In genomic region chr3L:19033154-19033811, dm6 we compare ENCODE assay signal across 1 fruit fly cellular context.
TF ChIP-seq lines count a peak whose summit lies in the region.

No protein-coding gene starts in this region.

TF ChIP-seq in whole organism, embryonic, 481 proteins besides CTCF, POLR2A, EP300 and RAD21 (continued from another document):
- TF ChIP-seq onecut (GFP tag; IDR thresholded peaks at IDR 0.05; lab: Robert Waterston, UW) (peak; percentile 72), MTF-1 (GFP tag; optimal IDR thresholded peaks at IDR 0.05; lab: Kevin White, UChicago; ENCODE audit: borderline replicate concordance) (peak; percentile 35), Elba2 (GFP tag; optimal IDR thresholded peaks at IDR 0.05; lab: Kevin White, UChicago) (peak; percentile 11), Deaf1 (tag; optimal IDR thresholded peaks at IDR 0.05; lab: Kevin White, UChicago) (peak; percentile 42), CG12104 (GFP tag; optimal IDR thresholded peaks at IDR 0.05; lab: Kevin White, UChicago) (peak; percentile 60), Sox100B (GFP tag; optimal IDR thresholded peaks at IDR 0.05; lab: Kevin White, UChicago) (peak; percentile 70), CG7271 (tag; optimal IDR thresholded peaks at IDR 0.05; lab: Kevin White, UChicago) (peak; percentile 83), chn (GFP tag; optimal IDR thresholded peaks at IDR 0.05; lab: Kevin White, UChicago) (peak; percentile 11), bcd (GFP tag; optimal IDR thresholded peaks at IDR 0.05; lab: Kevin White, UChicago) (peak; percentile 53), ap (GFP tag; IDR thresholded peaks at IDR 0.05; lab: Robert Waterston, UW) (0 out of 2 replicates have a peak, but pooled peaks have one; percentile 33), CG1529 (GFP tag; optimal IDR thresholded peaks at IDR 0.05; lab: Kevin White, UChicago) (peak; percentile 70), tap (tag; optimal IDR thresholded peaks at IDR 0.05; lab: Kevin White, UChicago) (peak; percentile 57), Fer2 (tag; optimal IDR thresholded peaks at IDR 0.05; lab: Kevin White, UChicago) (no peak), CG12942 (GFP tag; optimal IDR thresholded peaks at IDR 0.05; lab: Kevin White, UChicago) (peak; percentile 40), Taf1 (GFP tag; IDR thresholded peaks at IDR 0.05; lab: Robert Waterston, UW) (no peak), Fer1 (GFP tag; optimal IDR thresholded peaks at IDR 0.05; lab: Kevin White, UChicago) (peak; percentile 3), org-1 (GFP tag; optimal IDR thresholded peaks at IDR 0.05; lab: Kevin White, UChicago) (peak; percentile 31), CG2678 (tag; optimal IDR thresholded peaks at IDR 0.05; lab: Kevin White, UChicago) (peak; percentile 80), H15 (GFP tag; IDR thresholded peaks at IDR 0.05; lab: Robert Waterston, UW) (no peak), croc (GFP tag; conservative IDR thresholded peaks at IDR 0.05; lab: Robert Waterston, UW) (peak; percentile 81), CG14014 (GFP tag; IDR thresholded peaks at IDR 0.05; lab: Robert Waterston, UW) (peak; percentile 28; the same call in 1 of the 2 replicates), esg (GFP tag; conservative IDR thresholded peaks at IDR 0.05; lab: Robert Waterston, UW) (peak; percentile 55), sug (tag; optimal IDR thresholded peaks at IDR 0.05; lab: Kevin White, UChicago) (peak; percentile 0), CG31441 (GFP tag; IDR thresholded peaks at IDR 0.05; lab: Robert Waterston, UW) (peak; percentile 86), pnt (GFP tag; optimal IDR thresholded peaks at IDR 0.05; lab: Kevin White, UChicago) (no peak), Bdp1 (GFP tag; optimal IDR thresholded peaks at IDR 0.05; lab: Kevin White, UChicago) (no peak), HLH4C (GFP tag; IDR thresholded peaks at IDR 0.05; lab: Robert Waterston, UW; ENCODE audit: partially characterized antibody) (no peak), CG8388 (GFP tag; optimal IDR thresholded peaks at IDR 0.05; lab: Kevin White, UChicago) (peak; percentile 81), Stat92E (GFP tag; optimal IDR thresholded peaks at IDR 0.05; lab: Kevin White, UChicago) (peak in 1 of 3 experiments; percentile 67), ATbp (GFP tag; optimal IDR thresholded peaks at IDR 0.05; lab: Kevin White, UChicago) (peak; percentile 53), Usf (GFP tag; optimal IDR thresholded peaks at IDR 0.05; lab: Kevin White, UChicago) (peak; percentile 40), Dbx (GFP tag; IDR thresholded peaks at IDR 0.05; lab: Robert Waterston, UW) (no peak), CG14965 (GFP tag; optimal IDR thresholded peaks at IDR 0.05; lab: Kevin White, UChicago; ENCODE audit: borderline replicate concordance) (no peak), peb (GFP tag; IDR thresholded peaks at IDR 0.05; lab: Robert Waterston, UW) (0 out of 2 replicates have a peak, but pooled peaks have one; percentile 45), CrebB (tag; optimal IDR thresholded peaks at IDR 0.05; lab: Kevin White, UChicago) (peak; percentile 10), CG3281 (GFP tag; optimal IDR thresholded peaks at IDR 0.05; lab: Kevin White, UChicago) (no peak), chm (GFP tag; IDR thresholded peaks at IDR 0.05; lab: Robert Waterston, UW) (peak; percentile 80; the same call in 1 of the 2 replicates), CG13287 (GFP tag; IDR thresholded peaks at IDR 0.05; lab: Robert Waterston, UW; ENCODE audit: partially characterized antibody) (no peak), lilli (GFP tag; optimal IDR thresholded peaks at IDR 0.05; lab: Kevin White, UChicago) (peak; percentile 9), twi (tag; optimal IDR thresholded peaks at IDR 0.05; lab: Kevin White, UChicago) (peak; percentile 97), CG8359 (GFP tag; optimal IDR thresholded peaks at IDR 0.05; lab: Kevin White, UChicago; ENCODE audit: borderline replicate concordance) (peak; percentile 70), Awh (GFP tag; IDR thresholded peaks at IDR 0.05; lab: Robert Waterston, UW) (peak; percentile 48; the same call in 1 of the 2 replicates), CG15696 (tag; optimal IDR thresholded peaks at IDR 0.05; lab: Kevin White, UChicago) (peak; percentile 96), CG4360 (GFP tag; IDR thresholded peaks at IDR 0.05; lab: Robert Waterston, UW) (peak; percentile 46; the same call in 1 of the 2 replicates), Scr (GFP tag; IDR thresholded peaks at IDR 0.05; lab: Robert Waterston, UW; ENCODE audit: partially characterized antibody) (no peak), Atf-2 (GFP tag; optimal IDR thresholded peaks at IDR 0.05; lab: Kevin White, UChicago) (no peak), Xrp1 (GFP tag; IDR thresholded peaks at IDR 0.05; lab: Robert Waterston, UW) (peak; percentile 93), CG17568 (GFP tag; optimal IDR thresholded peaks at IDR 0.05; lab: Kevin White, UChicago) (peak; percentile 43), phol (tag; optimal IDR thresholded peaks at IDR 0.05; lab: Kevin White, UChicago) (peak; percentile 87), CG34422 (GFP tag; IDR thresholded peaks at IDR 0.05; lab: Robert Waterston, UW) (peak; percentile 54; the same call in 2 of the 3 replicates), CG5245 (GFP tag; optimal IDR thresholded peaks at IDR 0.05; lab: Kevin White, UChicago) (peak; percentile 56), CG2889 (GFP tag; IDR thresholded peaks at IDR 0.05; lab: Robert Waterston, UW) (no peak), psq (GFP tag; optimal IDR thresholded peaks at IDR 0.05; lab: Kevin White, UChicago) (peak; percentile 10), gsb-n (tag; optimal IDR thresholded peaks at IDR 0.05; lab: Kevin White, UChicago) (peak; percentile 86), CG2116 (GFP tag; optimal IDR thresholded peaks at IDR 0.05; lab: Kevin White, UChicago) (peak; percentile 28), rib (GFP tag; IDR thresholded peaks at IDR 0.05; lab: Robert Waterston, UW) (no peak), luna (GFP tag; optimal IDR thresholded peaks at IDR 0.05; lab: Kevin White, UChicago) (no peak), Asciz (GFP tag; optimal IDR thresholded peaks at IDR 0.05; lab: Kevin White, UChicago) (peak; percentile 71), mam (GFP tag; optimal IDR thresholded peaks at IDR 0.05; lab: Kevin White, UChicago) (no peak), CG13296 (GFP tag; optimal IDR thresholded peaks at IDR 0.05; lab: Kevin White, UChicago) (peak; percentile 3), cad (GFP tag; optimal IDR thresholded peaks at IDR 0.05; lab: Kevin White, UChicago) (peak; percentile 84), nom (GFP tag; optimal IDR thresholded peaks at IDR 0.05; lab: Kevin White, UChicago) (peak; percentile 56), CG8765 (GFP tag; IDR thresholded peaks at IDR 0.05; lab: Robert Waterston, UW) (peak; percentile 80; the same call in 1 of the 2 replicates), Dp (GFP tag; optimal IDR thresholded peaks at IDR 0.05; lab: Kevin White, UChicago) (no peak), CG18476 (GFP tag; optimal IDR thresholded peaks at IDR 0.05; lab: Kevin White, UChicago) (peak; percentile 20), Six4 (GFP tag; optimal IDR thresholded peaks at IDR 0.05; lab: Kevin White, UChicago) (peak; percentile 61), sc (optimal IDR thresholded peaks at IDR 0.05; lab: Kevin White, UChicago) (no peak), sc (GFP tag; optimal IDR thresholded peaks at IDR 0.05; lab: Kevin White, UChicago) (peak; percentile 78), tll (GFP tag; optimal IDR thresholded peaks at IDR 0.05; lab: Kevin White, UChicago) (peak in 1 of 2 experiments; percentile 52), Eip74EF (GFP tag; optimal IDR thresholded peaks at IDR 0.05; lab: Kevin White, UChicago) (peak in 1 of 2 experiments; percentile 31), CG6654 (GFP tag; optimal IDR thresholded peaks at IDR 0.05; lab: Kevin White, UChicago) (peak; percentile 14), Mrtf (GFP tag; IDR thresholded peaks at IDR 0.05; lab: Robert Waterston, UW) (peak; percentile 25; the same call in 1 of the 3 replicates), Hmr (GFP tag; optimal IDR thresholded peaks at IDR 0.05; lab: Kevin White, UChicago) (no peak), gce (GFP tag; IDR thresholded peaks at IDR 0.05; lab: Robert Waterston, UW) (peak; percentile 78), CG6254 (GFP tag; optimal IDR thresholded peaks at IDR 0.05; lab: Kevin White, UChicago) (peak; percentile 85), CG1233 (GFP tag; optimal IDR thresholded peaks at IDR 0.05; lab: Kevin White, UChicago) (peak; percentile 70), Hsf (GFP tag; optimal IDR thresholded peaks at IDR 0.05; lab: Kevin White, UChicago) (peak; percentile 40), eve (GFP tag; optimal IDR thresholded peaks at IDR 0.05; lab: Kevin White, UChicago) (no peak), CG15011 (GFP tag; optimal IDR thresholded peaks at IDR 0.05; lab: Kevin White, UChicago) (peak; percentile 16), stc (GFP tag; IDR thresholded peaks at IDR 0.05; lab: Robert Waterston, UW) (peak; percentile 44; the same call in 1 of the 2 replicates), ewg (GFP tag; optimal IDR thresholded peaks at IDR 0.05; lab: Kevin White, UChicago) (peak; percentile 50), CG12391 (tag; optimal IDR thresholded peaks at IDR 0.05; lab: Kevin White, UChicago) (peak; percentile 89), vvl (GFP tag; IDR thresholded peaks at IDR 0.05; lab: Robert Waterston, UW) (peak; percentile 82), Nf-YB (GFP tag; optimal IDR thresholded peaks at IDR 0.05; lab: Kevin White, UChicago) (peak; percentile 49), CG4424 (GFP tag; optimal IDR thresholded peaks at IDR 0.05; lab: Kevin White, UChicago) (peak; percentile 77), ind (GFP tag; optimal IDR thresholded peaks at IDR 0.05; lab: Kevin White, UChicago) (peak; percentile 44), CG30403 (GFP tag; optimal IDR thresholded peaks at IDR 0.05; lab: Kevin White, UChicago) (peak; percentile 54), gfzf (GFP tag; optimal IDR thresholded peaks at IDR 0.05; lab: Kevin White, UChicago) (no peak), zf30C (GFP tag; optimal IDR thresholded peaks at IDR 0.05; lab: Kevin White, UChicago) (peak; percentile 93), CG17361 (GFP tag; IDR thresholded peaks at IDR 0.05; lab: Robert Waterston, UW) (peak; percentile 89), Lhr (GFP tag; optimal IDR thresholded peaks at IDR 0.05; lab: Kevin White, UChicago) (peak; percentile 38), lab (GFP tag; optimal IDR thresholded peaks at IDR 0.05; lab: Kevin White, UChicago) (peak; percentile 31), CG18262 (tag; optimal IDR thresholded peaks at IDR 0.05; lab: Kevin White, UChicago) (peak; percentile 93), lmd (GFP tag; IDR thresholded peaks at IDR 0.05; lab: Robert Waterston, UW) (peak; percentile 60), gem (tag; optimal IDR thresholded peaks at IDR 0.05; lab: Kevin White, UChicago) (peak; percentile 87), Opbp (GFP tag; IDR thresholded peaks at IDR 0.05; lab: Robert Waterston, UW; ENCODE audit: partially characterized antibody) (no peak), CG10209 (GFP tag; optimal IDR thresholded peaks at IDR 0.05; lab: Kevin White, UChicago) (peak; percentile 80), hbn (GFP tag; IDR thresholded peaks at IDR 0.05; lab: Robert Waterston, UW; ENCODE audit: partially characterized antibody) (no peak), ftz-f1 (GFP tag; optimal IDR thresholded peaks at IDR 0.05; lab: Kevin White, UChicago) (no peak), Lpt (GFP tag; optimal IDR thresholded peaks at IDR 0.05; lab: Kevin White, UChicago) (no peak), CG6689 (GFP tag; IDR thresholded peaks at IDR 0.05; lab: Robert Waterston, UW) (peak; percentile 84), ranshi (GFP tag; IDR thresholded peaks at IDR 0.05; lab: Robert Waterston, UW) (peak; percentile 73), Hr78 (GFP tag; optimal IDR thresholded peaks at IDR 0.05; lab: Kevin White, UChicago) (peak in 1 of 2 experiments; percentile 51), fd96Cb (tag; optimal IDR thresholded peaks at IDR 0.05; lab: Kevin White, UChicago) (peak; percentile 77), CG13894 (tag; optimal IDR thresholded peaks at IDR 0.05; lab: Kevin White, UChicago) (no peak), CG10959 (GFP tag; IDR thresholded peaks at IDR 0.05; lab: Robert Waterston, UW) (peak; percentile 90), CG1603 (tag; optimal IDR thresholded peaks at IDR 0.05; lab: Kevin White, UChicago) (peak; percentile 33), Side (GFP tag; optimal IDR thresholded peaks at IDR 0.05; lab: Kevin White, UChicago) (no peak), CG7839 (tag; optimal IDR thresholded peaks at IDR 0.05; lab: Kevin White, UChicago) (peak; percentile 82), CG12155 (GFP tag; optimal IDR thresholded peaks at IDR 0.05; lab: Kevin White, UChicago) (peak; percentile 26), Oli (tag; optimal IDR thresholded peaks at IDR 0.05; lab: Kevin White, UChicago) (peak; percentile 79), CG3995 (GFP tag; optimal IDR thresholded peaks at IDR 0.05; lab: Kevin White, UChicago) (no peak), CG5953 (GFP tag; IDR thresholded peaks at IDR 0.05; lab: Robert Waterston, UW) (no peak), B-H1 (GFP tag; IDR thresholded peaks at IDR 0.05; lab: Robert Waterston, UW) (0 out of 3 replicates have a peak, but pooled peaks have one; percentile 38), CG33557 (GFP tag; optimal IDR thresholded peaks at IDR 0.05; lab: Kevin White, UChicago) (peak; percentile 91), z (GFP tag; IDR thresholded peaks at IDR 0.05; lab: Robert Waterston, UW) (no peak), CG4730 (GFP tag; IDR thresholded peaks at IDR 0.05; lab: Robert Waterston, UW) (peak; percentile 35; the same call in 1 of the 2 replicates), disco-r (GFP tag; optimal IDR thresholded peaks at IDR 0.05; lab: Kevin White, UChicago) (no peak), Chrac-16 (GFP tag; optimal IDR thresholded peaks at IDR 0.05; lab: Kevin White, UChicago) (peak; percentile 77), bsh (GFP tag; optimal IDR thresholded peaks at IDR 0.05; lab: Kevin White, UChicago) (peak; percentile 63 to 91), da (GFP tag; optimal IDR thresholded peaks at IDR 0.05; lab: Kevin White, UChicago) (no peak), CG9727 (GFP tag; optimal IDR thresholded peaks at IDR 0.05; lab: Kevin White, UChicago) (peak; percentile 94), nerfin-1 (tag; optimal IDR thresholded peaks at IDR 0.05; lab: Kevin White, UChicago) (peak; percentile 75), CG9797 (GFP tag; optimal IDR thresholded peaks at IDR 0.05; lab: Kevin White, UChicago) (peak; percentile 20), Ets65A (GFP tag; lab: Kevin White, UChicago) (peak; percentile 83), CG4617 (GFP tag; optimal IDR thresholded peaks at IDR 0.05; lab: Kevin White, UChicago; ENCODE audit: borderline replicate concordance) (peak; percentile 18), prd (optimal IDR thresholded peaks at IDR 0.05; lab: Kevin White, UChicago) (no peak), prd (GFP tag; IDR thresholded peaks at IDR 0.05; lab: Robert Waterston, UW) (peak; percentile 91)
